Worm (Caenorhabditis elegans): ENCODE results near the gene H06A10.1.

- TF ChIP-seq ama-1 (optimal IDR thresholded peaks at IDR 0.05) (no peak), skn-1 (tag; optimal IDR thresholded peaks at IDR 0.05) (no peak), elt-3 (tag; optimal IDR thresholded peaks at IDR 0.05) (no peak), nhr-12 (tag; optimal IDR thresholded peaks at IDR 0.05) (no peak)
Measured at ce11 chrX:13466926-13467866, 40.1 kb upstream of the H06A10.1 start, which contains the start of gene col-183.
